Fruit fly (Drosophila melanogaster) whole organism: ENCODE data around the gene CG34461.

Experiments
- CG8478 ChIP-seq: fragments of >200 bp; optimal IDR thresholded peaks from 2 replicates; lab custom pipeline; 2018; ENCODE audit warnings: inconsistent platforms
- Dll ChIP-seq: fragments of >200 bp; optimal IDR thresholded peaks from 2 replicates; lab custom pipeline; 2017
- EcR ChIP-seq, 2 experiments: fragments of >200 bp; optimal IDR thresholded peaks; 2 replicates each; lab custom pipeline; 2017; ENCODE audit warnings: missing biosample characterization in 2 of 2, missing genetic modification characterization in 2 of 2, missing genetic modification reagents in 2 of 2
- psq ChIP-seq: fragments of >200 bp; optimal IDR thresholded peaks from 2 replicates; lab custom pipeline; 2017
- usp ChIP-seq: fragments of >200 bp; optimal IDR thresholded peaks from 2 replicates; lab custom pipeline; 2017; ENCODE audit warnings: missing biosample characterization, missing genetic modification characterization, mixed read lengths

- TF ChIP-seq psq (lab: Kevin White, UChicago) (no peak), EcR (GFP tag; optimal IDR thresholded peaks at IDR 0.05; lab: Kevin White, UChicago) (no peak), CG8478 (no peak), Dll (no peak), usp (GFP tag; lab: Kevin White, UChicago) (no peak)
Measured at dm6 chr3L:8288396-8288795, 37.3 kb upstream of the CG34461 start.
